Worm (Caenorhabditis elegans): ENCODE measurements around the gene nhr-197.
"Not testable (repeated sequence)": the region's sequence is repeated elsewhere in the genome, so short reads cannot be mapped to it uniquely, and the experiment has no call there.

DNA sequence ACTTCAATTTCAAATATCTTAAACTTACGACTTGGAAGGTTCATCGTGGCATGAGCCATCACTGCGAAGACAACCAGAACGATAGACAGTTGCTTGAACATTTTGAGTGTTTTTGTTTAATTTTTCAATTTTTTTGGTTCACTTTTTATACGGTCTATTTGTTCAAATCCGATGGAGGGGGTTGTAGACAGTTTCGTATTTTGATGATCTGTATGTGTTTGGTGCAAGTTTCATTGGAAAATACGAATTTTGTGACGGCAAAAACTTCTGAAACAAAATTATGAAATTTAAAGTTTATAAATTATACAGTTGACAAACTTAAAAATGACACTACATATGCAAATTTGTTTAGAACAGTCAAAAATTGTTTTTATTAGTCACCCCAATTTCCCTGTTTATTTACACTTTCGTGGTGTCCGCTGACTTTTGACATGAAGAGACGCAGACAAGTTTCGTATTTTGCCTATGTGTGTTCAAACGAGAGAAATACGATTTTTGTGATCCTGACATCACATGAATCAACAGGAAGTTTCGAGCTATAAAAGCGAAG is 40.1 kb upstream of the nhr-197 start, which contains the start of the genes C55A1.7 and C55A1.6:
- TF ChIP-seq ZK546.5 (tag; optimal IDR thresholded peaks at IDR 0.05); D1046.2 (GFP tag; IDR thresholded peaks at IDR 0.05); nhr-237 (tag; optimal IDR thresholded peaks at IDR 0.05); aly-2 (tag; optimal IDR thresholded peaks at IDR 0.05); mep-1 (tag; optimal IDR thresholded peaks at IDR 0.05); jun-1 (tag; optimal IDR thresholded peaks at IDR 0.05); rbr-2 (tag; optimal IDR thresholded peaks at IDR 0.05); lim-7 (GFP tag; IDR thresholded peaks at IDR 0.05): not testable (repeated sequence)
